Fruit fly (Drosophila melanogaster) whole organism, larva: ENCODE measurements around the gene kek4.
"Not testable (repeated sequence)": the region's sequence is repeated elsewhere in the genome, so short reads cannot be mapped to it uniquely, and the experiment has no call there.

Source experiments
- noc ChIP-seq: fragments of 200-800 bp; sonication (Bioruptor generic); optimal IDR thresholded peaks from 3 replicates; lab custom pipeline; 2019; ENCODE audit warnings: missing biosample characterization, mild to moderate bottlenecking, missing genetic modification characterization, moderate library complexity

Gene kek4

DNA sequence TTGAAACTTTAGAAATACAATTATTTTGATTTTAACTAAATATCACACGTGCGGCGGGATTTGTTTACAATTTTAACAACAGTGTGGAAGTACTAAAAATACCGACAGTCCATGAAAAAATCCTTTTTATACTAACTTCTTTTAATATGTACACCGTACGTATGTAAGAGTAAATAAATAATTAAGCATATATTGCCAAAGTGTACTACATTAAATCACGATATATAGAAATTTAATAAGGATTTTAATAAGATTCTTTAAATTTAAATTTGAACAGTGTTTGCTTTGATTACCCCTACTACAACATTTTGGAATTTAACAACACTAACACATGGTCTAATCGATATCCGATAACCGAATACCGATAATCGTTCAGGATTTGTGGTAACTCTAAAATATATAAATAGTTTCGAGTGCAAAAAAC, 7.1 kb upstream of the kek4 start, which contains the start of the genes Ski6 and CG16812:
Gene Ski6, minus strand, starts transcription at position 205 of the 424 bp plus-strand sequence.
Gene CG16812, plus strand, starts transcription at position 363 of the 424 bp plus-strand sequence.
- no peak for TF ChIP-seq noc (tag; lab: Kevin White, UChicago)

- no peak for TF ChIP-seq noc (tag; lab: Kevin White, UChicago)
These were observed 4.3 kb upstream of the kek4 start, which contains the start of the genes CG9426 and mRF1 for dm6 chr2L:13219281-13220092. Gene CG9426 (minus strand): TSS chr2L:13219923. Gene mRF1 (plus strand): TSS chr2L:13219979.

DNA sequence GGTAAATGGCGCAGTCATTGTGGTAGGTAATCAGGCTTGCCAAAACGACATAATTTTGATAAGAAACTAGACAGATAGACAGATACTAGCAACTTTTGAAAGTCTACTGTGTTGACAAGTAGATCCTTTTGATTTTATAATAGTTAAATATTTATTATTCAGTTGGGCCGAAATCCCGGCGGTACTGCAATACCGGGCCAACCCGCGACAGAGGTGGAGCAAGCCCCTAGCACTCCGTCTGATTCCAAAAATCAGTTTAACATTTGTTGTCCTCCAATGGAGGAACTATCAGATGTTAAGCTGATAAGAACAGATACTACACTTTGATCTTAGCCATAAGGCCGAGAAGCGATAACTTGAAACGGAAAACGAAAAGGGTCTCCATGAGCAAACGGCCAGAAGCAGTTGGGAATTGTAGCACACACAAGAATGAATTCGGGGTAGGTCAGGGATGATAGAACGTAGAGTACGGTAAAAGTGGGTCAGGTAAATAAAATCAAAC, 3.3 kb downstream of the kek4 start, which contains the start of gene CG15482:
Gene CG15482, minus strand, starts transcription at position 51 of the 502 bp plus-strand sequence.
- TF ChIP-seq noc (tag; lab: Kevin White, UChicago) = not testable (repeated sequence)

DNA sequence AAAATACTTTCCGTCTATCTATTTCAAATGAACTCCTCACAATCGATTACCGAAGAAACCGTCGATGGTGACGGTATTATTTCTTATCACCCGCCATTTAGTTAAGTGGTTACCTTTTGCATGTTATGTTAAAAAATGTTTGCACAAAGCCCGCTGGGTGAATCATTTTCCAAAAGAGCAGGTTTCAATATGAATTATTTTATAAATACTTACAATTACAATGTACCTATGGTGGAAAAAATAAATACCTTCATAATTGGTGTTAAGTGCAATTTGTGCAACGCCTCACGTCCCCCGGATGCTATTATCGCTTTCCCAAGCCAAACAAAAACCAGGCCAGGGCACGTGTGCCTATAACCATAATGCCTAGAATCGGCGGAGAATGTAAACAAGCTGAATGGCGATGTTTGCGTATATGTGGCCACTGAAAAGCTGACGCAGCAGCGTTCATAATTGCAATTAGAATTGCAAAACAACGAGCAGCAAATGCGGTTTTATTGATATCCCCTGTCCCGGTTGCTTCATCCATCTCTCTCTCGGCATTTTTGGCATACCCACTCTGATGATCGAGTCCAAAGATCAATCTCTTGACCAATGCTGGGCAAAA, 8.2 kb downstream of the kek4 start:
- TF ChIP-seq noc (tag; lab: Kevin White, UChicago) = no peak

- peak; percentile 57 for TF ChIP-seq noc (tag; lab: Kevin White, UChicago)
These were observed 9.0 kb downstream of the kek4 start for dm6 chr2L:13206077-13206668.

DNA sequence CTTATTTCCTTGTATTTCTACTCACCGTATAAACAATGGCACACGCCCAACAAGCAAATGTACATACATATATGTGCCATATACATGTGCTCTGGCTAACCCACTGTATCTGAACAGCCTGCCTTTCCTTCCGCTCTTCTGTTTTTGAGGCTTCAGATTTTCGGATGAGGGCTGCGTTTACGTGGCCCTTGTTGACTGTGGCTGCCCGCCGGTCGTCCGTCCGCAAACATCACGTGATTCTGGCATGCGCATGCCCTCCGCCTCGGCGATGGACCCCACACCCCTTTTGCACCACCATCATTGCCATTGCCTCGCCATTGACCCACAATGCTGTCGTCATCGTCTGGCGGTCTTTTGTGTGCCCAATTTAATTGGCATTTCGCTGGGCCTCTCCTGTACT, 9.9 kb downstream of the kek4 start:
- no peak for TF ChIP-seq noc (tag; lab: Kevin White, UChicago)

DNA sequence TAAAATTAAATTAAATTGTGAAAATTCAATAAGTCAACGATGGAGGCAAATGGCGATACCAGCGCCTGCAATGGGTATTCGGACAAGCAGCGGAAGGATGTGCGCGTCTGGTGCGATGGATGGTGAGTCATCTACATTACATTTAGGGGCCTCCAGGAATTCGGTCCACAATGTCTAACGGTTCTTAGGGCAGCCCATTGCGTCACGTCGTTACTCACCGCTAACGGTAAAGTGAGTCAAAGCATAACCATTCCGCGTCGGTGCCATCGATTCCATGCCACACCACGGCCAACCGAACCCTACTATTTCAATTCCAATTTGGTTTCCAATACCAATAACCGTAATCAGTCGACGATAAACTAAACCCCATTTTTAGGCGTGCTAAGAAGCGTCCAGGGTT, 11.0 kb downstream of the kek4 start:
- no peak for TF ChIP-seq noc (tag; lab: Kevin White, UChicago)

- TF ChIP-seq noc (tag; lab: Kevin White, UChicago) = peak; percentile 51
These were observed 11.6 kb downstream of the kek4 start, which contains the start of gene Pect for dm6 chr2L:13203437-13204137. Gene Pect (plus strand): TSS chr2L:13203762.

dm6 chr2L:13202960-13203436, 12.2 kb downstream of the kek4 start, which contains the start of gene CG16972:
Gene CG16972 (minus strand): TSS chr2L:13203295.
- TF ChIP-seq noc (tag; lab: Kevin White, UChicago) = no peak

DNA sequence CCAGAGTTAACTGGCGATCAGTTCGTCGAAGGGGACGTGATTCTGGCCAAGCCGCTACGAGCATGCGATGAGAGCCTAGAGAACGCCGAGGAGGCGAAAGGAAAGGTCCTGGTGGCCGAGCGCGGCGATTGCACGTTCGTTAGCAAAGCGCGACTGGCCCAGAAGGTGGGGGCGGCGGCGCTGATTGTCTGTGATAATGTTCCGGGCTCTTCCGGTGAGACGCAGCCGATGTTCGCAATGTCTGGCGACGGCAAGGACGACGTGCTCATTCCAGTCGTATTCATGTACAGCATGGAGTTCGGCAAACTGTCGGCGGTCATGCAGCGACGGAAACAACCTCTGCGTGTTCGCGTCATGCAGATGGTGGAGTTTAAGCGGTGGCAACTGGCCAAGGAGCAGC, 19.3 kb downstream of the kek4 start:
- no peak for TF ChIP-seq noc (tag; lab: Kevin White, UChicago)

DNA sequence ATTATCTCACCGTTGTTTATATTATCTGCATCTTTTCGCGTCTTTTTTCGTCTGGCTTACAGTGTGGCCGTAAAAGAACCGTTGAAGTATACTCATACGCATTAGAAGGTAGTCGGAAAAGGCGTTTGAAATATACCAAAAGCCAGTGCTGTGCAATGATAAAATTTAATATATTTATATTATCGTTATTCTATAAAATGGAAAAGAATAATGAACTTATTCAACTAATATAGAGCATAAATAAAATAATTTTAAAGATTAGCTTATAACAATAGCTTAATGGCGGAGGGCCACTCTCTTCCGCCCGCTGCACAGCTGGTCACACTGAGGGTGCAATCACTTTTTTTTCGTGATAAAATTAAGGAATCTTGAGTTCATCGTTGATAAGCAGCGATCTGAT, 23.3 kb downstream of the kek4 start, which contains the start of the genes CG16974 and Edem2:
Gene CG16974, minus strand, starts transcription at position 86 of the 400 bp plus-strand sequence.
Gene Edem2, plus strand, starts transcription at position 308 of the 400 bp plus-strand sequence.
- TF ChIP-seq noc (tag; lab: Kevin White, UChicago) = no peak

dm6 chr2L:13191052-13191678, 24.0 kb downstream of the kek4 start:
- no peak for TF ChIP-seq noc (tag; lab: Kevin White, UChicago)

- TF ChIP-seq noc (tag; lab: Kevin White, UChicago) = peak; percentile 93
These were observed 24.6 kb downstream of the kek4 start for dm6 chr2L:13190534-13190933.

DNA sequence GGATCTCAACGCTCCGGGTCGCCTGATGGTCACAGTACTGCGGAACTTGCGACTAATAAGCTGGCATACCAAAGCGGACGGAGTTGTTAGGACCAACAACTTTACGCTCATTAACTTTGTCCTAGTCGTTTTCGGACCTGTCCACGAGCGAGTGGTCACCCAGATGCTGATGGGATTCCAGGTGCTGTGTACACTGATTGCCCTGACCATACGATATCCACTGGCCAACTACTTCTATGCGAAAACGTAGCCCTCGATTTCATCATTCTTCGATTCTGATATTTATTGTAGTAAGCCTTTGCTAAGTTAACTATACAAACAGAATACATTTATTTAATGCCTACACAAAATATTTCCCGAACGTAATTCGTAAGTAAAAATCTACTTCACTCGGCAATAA, 32.0 kb downstream of the kek4 start, which contains the start of gene Rsph1:
Gene Rsph1, plus strand, starts transcription at position 301 of the 400 bp plus-strand sequence.
- TF ChIP-seq noc (tag; lab: Kevin White, UChicago) = no peak
